Fruit fly (Drosophila melanogaster): Measurements from ENCODE around the gene CG34241.

The CG34241 gene

dm6 chr3L:12115966-12116735 is 11.6 kb upstream of the CG34241 start, which contains the start of gene vers:
TSS of gene vers (plus strand) at chr3L:12116101.
- TF ChIP-seq Dif (GFP tag; optimal IDR thresholded peaks at IDR 0.05; ENCODE audit: partially characterized antibody) (no peak), h (GFP tag; optimal IDR thresholded peaks at IDR 0.05) (peak; percentile 33), Jra (GFP tag; optimal IDR thresholded peaks at IDR 0.05) (peak; percentile 14), foxo (GFP tag; optimal IDR thresholded peaks at IDR 0.05) (peak in 1 of 2 experiments; percentile 23), Rel (GFP tag; optimal IDR thresholded peaks at IDR 0.05) (no peak), Rel (tag; optimal IDR thresholded peaks at IDR 0.05) (peak; percentile 36), woc (GFP tag; optimal IDR thresholded peaks at IDR 0.05) (no peak), br (GFP tag; optimal IDR thresholded peaks at IDR 0.05) (no peak), Hr83 (GFP tag; optimal IDR thresholded peaks at IDR 0.05; ENCODE audit: poor library complexity, severe bottlenecking) (peak; percentile 45), Hnf4 (GFP tag; optimal IDR thresholded peaks at IDR 0.05) (peak; percentile 57), Myc (optimal IDR thresholded peaks at IDR 0.05) (no peak), Abd-B (GFP tag; optimal IDR thresholded peaks at IDR 0.05) (no peak), Dfd (GFP tag; optimal IDR thresholded peaks at IDR 0.05) (no peak), brk (GFP tag; optimal IDR thresholded peaks at IDR 0.05) (peak; percentile 48), HLH106 (tag; optimal IDR thresholded peaks at IDR 0.05) (peak; percentile 10)

- TF ChIP-seq Dfd (GFP tag; optimal IDR thresholded peaks at IDR 0.05), result no peak
- TF ChIP-seq Abd-B (GFP tag; optimal IDR thresholded peaks at IDR 0.05), result no peak
- no peak for TF ChIP-seq woc (GFP tag; optimal IDR thresholded peaks at IDR 0.05)
- TF ChIP-seq sv (GFP tag; optimal IDR thresholded peaks at IDR 0.05), result no peak
- no peak for TF ChIP-seq lola (GFP tag; optimal IDR thresholded peaks at IDR 0.05)
- TF ChIP-seq Myc (optimal IDR thresholded peaks at IDR 0.05), result no peak
- TF ChIP-seq psq (GFP tag; optimal IDR thresholded peaks at IDR 0.05), result no peak
- no peak for TF ChIP-seq CG9705 (GFP tag; optimal IDR thresholded peaks at IDR 0.05)
- no peak for TF ChIP-seq pan (optimal IDR thresholded peaks at IDR 0.05)
- TF ChIP-seq Hr78 (GFP tag; optimal IDR thresholded peaks at IDR 0.05), result no peak
Observed at dm6 chr3L:12118156-12118555, 9.6 kb upstream of the CG34241 start, which contains the start of gene ssp. TSS of gene ssp (plus strand) at chr3L:12118257.

- no peak for TF ChIP-seq Jra (GFP tag; optimal IDR thresholded peaks at IDR 0.05)
- TF ChIP-seq brk (GFP tag; optimal IDR thresholded peaks at IDR 0.05), result no peak
- TF ChIP-seq CG32264 (GFP tag; optimal IDR thresholded peaks at IDR 0.05), result no peak
- TF ChIP-seq Mio (GFP tag; optimal IDR thresholded peaks at IDR 0.05), result no peak
- TF ChIP-seq Myc (optimal IDR thresholded peaks at IDR 0.05), result no peak
- TF ChIP-seq ey (GFP tag; optimal IDR thresholded peaks at IDR 0.05), result no peak
- no peak for TF ChIP-seq jim (GFP tag; optimal IDR thresholded peaks at IDR 0.05)
- TF ChIP-seq br (GFP tag; optimal IDR thresholded peaks at IDR 0.05), result no peak
- no peak for TF ChIP-seq Hr78 (GFP tag; optimal IDR thresholded peaks at IDR 0.05)
Observed at dm6 chr3L:12118631-12119030, 9.1 kb upstream of the CG34241 start.

dm6 chr3L:12119875-12120485 is 7.8 kb upstream of the CG34241 start, which contains the start of gene CG11560:
TSS of gene CG11560 (plus strand) at chr3L:12120019.
- TF ChIP-seq pan (optimal IDR thresholded peaks at IDR 0.05), result no peak
- TF ChIP-seq ey (GFP tag; optimal IDR thresholded peaks at IDR 0.05), result no peak
- TF ChIP-seq jim (GFP tag; optimal IDR thresholded peaks at IDR 0.05), result no peak
- no peak for TF ChIP-seq GATAd (GFP tag; optimal IDR thresholded peaks at IDR 0.05)
- no peak for TF ChIP-seq rgr (GFP tag; optimal IDR thresholded peaks at IDR 0.05)
- TF ChIP-seq Jra (GFP tag; optimal IDR thresholded peaks at IDR 0.05), result no peak
- no peak for TF ChIP-seq CrebA (GFP tag; optimal IDR thresholded peaks at IDR 0.05; ENCODE audit: borderline replicate concordance)
- no peak for TF ChIP-seq sv (GFP tag; optimal IDR thresholded peaks at IDR 0.05)
- TF ChIP-seq brk (GFP tag; optimal IDR thresholded peaks at IDR 0.05), result no peak
- no peak for TF ChIP-seq CG32264 (GFP tag; optimal IDR thresholded peaks at IDR 0.05)
- no peak for TF ChIP-seq h (GFP tag; optimal IDR thresholded peaks at IDR 0.05)
- no peak for TF ChIP-seq fru (GFP tag; optimal IDR thresholded peaks at IDR 0.05)
- no peak for TF ChIP-seq HLH106 (tag; optimal IDR thresholded peaks at IDR 0.05)

- TF ChIP-seq Dfd (GFP tag; optimal IDR thresholded peaks at IDR 0.05) (peak; percentile 99), Hr78 (GFP tag; optimal IDR thresholded peaks at IDR 0.05) (no peak)
Observed at dm6 chr3L:12122891-12123290, 4.9 kb upstream of the CG34241 start.

All from whole organism, wandering third instar larva.